Worm (Caenorhabditis elegans) whole organism, midembryonic: ENCODE data around the gene srh-1.

Experiments used
- T22C8.4 ChIP-seq: fragments of 200-800 bp; sonication (Bioruptor generic); IDR thresholded peaks from 2 replicates; pipeline ENCODE4 v1.3.6; 2022; ENCODE audit warnings: missing genetic modification characterization, missing compliant biosample characterization
- cog-1 ChIP-seq: sonication (generic microtip); optimal IDR thresholded peaks from 2 replicates; lab custom pipeline; 2016; ENCODE audit warnings: missing genetic modification characterization, missing compliant biosample characterization
- flt-1 ChIP-seq: fragments of 200-800 bp; sonication (Bioruptor generic); IDR thresholded peaks from 2 replicates; pipeline ENCODE4 v1.3.6; 2022; ENCODE audit warnings: missing genetic modification characterization, missing compliant biosample characterization
- klf-2 ChIP-seq: fragments of 200-800 bp; sonication (Bioruptor generic); conservative IDR thresholded peaks from 2 replicates; pipeline ENCODE4 v1.3.6; 2022; ENCODE audit warnings: missing genetic modification reagents, missing genetic modification characterization, missing compliant biosample characterization
- med-1 ChIP-seq: sonication (generic microtip); optimal IDR thresholded peaks from 2 replicates; lab custom pipeline; 2017; ENCODE audit warnings: missing genetic modification characterization, mild to moderate bottlenecking, missing compliant biosample characterization, antibody characterized with exemption, missing genetic modification reagents; ENCODE audit not compliant: insufficient read depth
- ref-1 ChIP-seq: fragments of 200-800 bp; sonication (Bioruptor generic); conservative IDR thresholded peaks from 2 replicates; pipeline ENCODE4 v1.3.6; 2022; ENCODE audit warnings: missing genetic modification reagents, missing genetic modification characterization, missing compliant biosample characterization
- tab-1 ChIP-seq: fragments of 200-800 bp; sonication (Bioruptor generic); IDR thresholded peaks from 2 replicates; pipeline ENCODE4 v1.3.6; 2022; ENCODE audit warnings: missing genetic modification characterization, missing compliant biosample characterization
- ztf-23 ChIP-seq: fragments of 200-800 bp; sonication (Bioruptor generic); IDR thresholded peaks from 2 replicates; pipeline ENCODE4 v1.3.6; 2022; ENCODE audit warnings: missing genetic modification reagents, missing genetic modification characterization, missing compliant biosample characterization
- ztf-29 ChIP-seq: fragments of 200-800 bp; sonication (Bioruptor generic); IDR thresholded peaks from 2 replicates; pipeline ENCODE4 v1.3.6; 2022; ENCODE audit warnings: missing genetic modification reagents, missing genetic modification characterization, missing compliant biosample characterization

Gene srh-1

DNA sequence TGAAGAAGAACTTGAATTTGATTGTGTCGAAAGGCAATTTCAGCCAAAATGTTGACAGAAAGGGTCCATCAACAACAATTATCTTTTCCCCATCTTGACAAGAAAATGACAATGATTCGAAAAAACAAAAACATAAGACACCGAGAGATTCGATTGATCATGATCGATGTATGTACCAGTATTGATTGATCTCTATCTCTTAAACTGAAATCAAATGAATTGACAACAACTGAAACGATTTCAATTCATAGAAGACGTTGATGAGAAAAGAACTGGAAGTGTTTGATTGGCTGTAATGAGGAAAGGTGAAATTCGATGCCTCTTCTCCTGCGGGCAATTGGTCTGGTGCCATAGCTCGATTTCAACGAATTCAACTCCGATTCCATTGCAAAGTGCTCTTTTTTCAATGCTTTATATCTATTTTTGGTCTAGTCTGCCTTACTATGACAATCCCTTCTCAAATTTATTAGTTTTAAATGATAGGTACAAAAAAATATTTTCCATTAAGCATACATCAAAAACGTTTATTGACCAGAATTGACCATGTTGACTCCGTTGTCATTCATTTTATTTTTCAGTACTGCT is 47.8 kb downstream of the srh-1 start:
- no peak for TF ChIP-seq ref-1 (GFP tag; lab: Robert Waterston, UW)
- TF ChIP-seq flt-1 (GFP tag; lab: Robert Waterston, UW), result no peak
- no peak for TF ChIP-seq ztf-29 (GFP tag; lab: Robert Waterston, UW)
- no peak for TF ChIP-seq tab-1 (GFP tag; lab: Robert Waterston, UW)
- no peak for TF ChIP-seq cog-1 (tag; lab: Kevin White, UChicago)
- TF ChIP-seq T22C8.4 (GFP tag; lab: Robert Waterston, UW), result no peak
- TF ChIP-seq med-1 (GFP tag; lab: Kevin White, UChicago), result no peak
- TF ChIP-seq ztf-23 (GFP tag; lab: Robert Waterston, UW), result no peak
- no peak for TF ChIP-seq klf-2 (GFP tag; lab: Robert Waterston, UW)

DNA sequence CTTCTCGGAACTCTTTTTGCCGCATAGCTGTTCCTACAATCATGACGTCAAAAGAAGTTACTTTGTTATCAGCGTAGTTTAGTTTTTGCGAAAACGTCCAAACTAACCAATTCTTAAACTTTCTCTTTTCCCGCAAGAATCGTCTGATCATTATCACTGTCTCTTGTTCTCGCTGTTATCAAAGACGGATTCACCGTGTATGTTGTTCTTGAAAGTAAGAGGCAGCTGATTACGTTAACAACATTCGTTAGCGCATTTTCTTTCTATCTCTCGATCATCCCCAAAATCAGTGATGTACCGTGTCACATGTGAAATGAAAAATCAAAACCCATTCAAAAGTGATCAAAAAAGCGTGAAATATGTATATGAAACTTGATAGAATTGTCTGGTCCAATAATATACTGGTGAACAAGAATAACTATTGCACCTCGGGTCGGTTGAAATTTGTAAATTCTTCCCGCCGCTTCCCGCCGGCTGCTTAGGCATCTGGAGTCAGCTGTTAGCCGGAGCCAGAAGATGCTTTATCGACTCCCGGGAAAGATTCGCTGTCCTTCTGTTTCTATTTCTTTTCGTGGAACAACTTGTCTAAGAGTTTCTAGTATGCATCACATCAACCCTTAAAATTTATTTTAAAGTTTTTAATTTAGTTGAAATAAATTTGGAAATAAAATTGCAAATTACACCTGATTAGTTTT is 49.0 kb downstream of the srh-1 start:
- TF ChIP-seq flt-1 (GFP tag; lab: Robert Waterston, UW) (no peak), tab-1 (GFP tag; lab: Robert Waterston, UW) (no peak), T22C8.4 (GFP tag; lab: Robert Waterston, UW) (no peak), ztf-29 (GFP tag; lab: Robert Waterston, UW) (no peak), med-1 (GFP tag; lab: Kevin White, UChicago) (no peak), ztf-23 (GFP tag; lab: Robert Waterston, UW) (no peak), ref-1 (GFP tag; lab: Robert Waterston, UW) (no peak), klf-2 (GFP tag; lab: Robert Waterston, UW) (no peak), cog-1 (tag; lab: Kevin White, UChicago) (no peak)

DNA sequence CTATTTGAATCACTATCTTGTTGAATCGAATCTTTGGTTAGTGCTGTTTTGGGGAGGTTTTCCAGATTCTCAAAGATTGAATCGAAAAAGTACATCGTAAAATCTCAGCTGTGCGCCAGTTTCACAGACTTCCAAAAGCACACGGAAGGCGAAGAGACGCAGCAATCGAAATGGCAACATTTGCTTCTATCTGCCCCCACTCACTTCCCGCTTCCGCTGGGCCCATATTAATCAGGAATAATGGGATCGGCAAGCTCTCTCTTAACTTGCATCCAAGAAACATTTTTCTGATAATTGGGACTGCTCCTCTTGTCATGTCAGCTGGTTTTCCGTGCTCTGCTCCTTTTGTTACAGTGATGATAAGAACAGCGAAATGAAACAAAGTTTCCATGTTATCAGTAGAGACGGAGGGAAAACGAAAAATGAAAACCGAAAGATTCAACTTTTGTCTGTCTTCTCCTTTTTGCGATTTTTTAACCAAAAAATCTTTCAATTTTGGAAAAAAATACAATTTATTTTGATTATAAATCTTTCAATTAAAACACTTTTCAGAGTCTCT is 49.9 kb downstream of the srh-1 start:
- TF ChIP-seq ztf-23 (GFP tag; lab: Robert Waterston, UW) (no peak), ztf-29 (GFP tag; lab: Robert Waterston, UW) (no peak), klf-2 (GFP tag; lab: Robert Waterston, UW) (no peak), flt-1 (GFP tag; lab: Robert Waterston, UW) (no peak), ref-1 (GFP tag; lab: Robert Waterston, UW) (no peak), T22C8.4 (GFP tag; lab: Robert Waterston, UW) (no peak), tab-1 (GFP tag; lab: Robert Waterston, UW) (no peak), med-1 (GFP tag; lab: Kevin White, UChicago) (no peak), cog-1 (tag; lab: Kevin White, UChicago) (no peak)

DNA sequence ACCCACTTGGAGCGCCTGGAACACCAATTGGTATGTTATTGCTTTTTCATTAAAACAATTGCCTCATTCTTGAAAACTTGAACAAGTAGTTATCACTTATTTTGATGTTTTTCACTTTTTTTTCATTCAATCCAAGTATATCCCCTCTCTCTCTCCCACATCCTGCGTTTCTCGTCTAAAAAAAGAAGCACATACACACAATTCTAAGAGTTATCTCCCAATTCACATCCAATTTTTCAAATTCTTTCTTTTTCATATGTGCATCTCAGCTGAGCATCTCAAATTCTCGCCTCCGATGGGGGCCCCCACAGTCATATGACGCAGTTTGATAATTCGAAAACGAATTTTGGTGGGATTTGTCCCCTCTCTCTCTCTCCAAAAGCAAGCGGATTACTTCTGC is 51.0 kb downstream of the srh-1 start:
- TF ChIP-seq klf-2 (GFP tag; lab: Robert Waterston, UW) (no peak), med-1 (GFP tag; lab: Kevin White, UChicago) (no peak), ztf-29 (GFP tag; lab: Robert Waterston, UW) (no peak), tab-1 (GFP tag; lab: Robert Waterston, UW) (no peak), ztf-23 (GFP tag; lab: Robert Waterston, UW) (no peak), T22C8.4 (GFP tag; lab: Robert Waterston, UW) (no peak), flt-1 (GFP tag; lab: Robert Waterston, UW) (no peak), cog-1 (tag; lab: Kevin White, UChicago) (no peak), ref-1 (GFP tag; lab: Robert Waterston, UW) (no peak)
